Fruit fly (Drosophila melanogaster) whole organism, embryonic: ENCODE results near the gene CG5910.

Source experiments
- Atf3 ChIP-seq: fragments of 200-800 bp; sonication (Bioruptor generic); optimal IDR thresholded peaks from 3 replicates; lab custom pipeline; 2016; ENCODE audit warnings: missing biosample characterization, missing genetic modification characterization
- B-H1 ChIP-seq: fragments of 200-800 bp; sonication (Bioruptor generic); IDR thresholded peaks from 3 replicates; pipeline ENCODE4 v1.3.6; 2022; ENCODE audit warnings: missing biosample characterization, missing genetic modification characterization
- BEAF-32 ChIP-seq: fragments of 200-800 bp; sonication (Bioruptor generic); optimal IDR thresholded peaks from 3 replicates; lab custom pipeline; 2017; ENCODE audit warnings: missing biosample characterization, missing genetic modification characterization, mild to moderate bottlenecking, moderate library complexity, missing genetic modification reagents
- CG12155 ChIP-seq: fragments of 200-800 bp; sonication (Bioruptor generic); optimal IDR thresholded peaks from 3 replicates; lab custom pipeline; 2016; ENCODE audit warnings: missing biosample characterization, missing genetic modification characterization
- CG14965 ChIP-seq: fragments of 200-800 bp; sonication (Bioruptor generic); optimal IDR thresholded peaks from 2 replicates; lab custom pipeline; 2016; ENCODE audit warnings: missing biosample characterization, missing genetic modification characterization, borderline replicate concordance
- CG15479 ChIP-seq: fragments of 200-800 bp; sonication (Bioruptor generic); optimal IDR thresholded peaks from 3 replicates; lab custom pipeline; 2019; ENCODE audit warnings: missing biosample characterization, mild to moderate bottlenecking, missing genetic modification characterization, moderate library complexity
- CG1603 ChIP-seq: fragments of 200-800 bp; sonication (Bioruptor generic); optimal IDR thresholded peaks from 2 replicates; lab custom pipeline; 2019; ENCODE audit warnings: missing biosample characterization, mild to moderate bottlenecking, missing genetic modification characterization, moderate library complexity
- CG16863 ChIP-seq: fragments of 200-800 bp; sonication (Bioruptor generic); optimal IDR thresholded peaks from 3 replicates; lab custom pipeline; 2016; ENCODE audit warnings: missing biosample characterization, missing genetic modification characterization
- CG17361 ChIP-seq: fragments of 200-800 bp; sonication (Bioruptor generic); IDR thresholded peaks from 3 replicates; pipeline ENCODE4 v1.3.6; 2022; ENCODE audit warnings: missing biosample characterization, missing genetic modification characterization
- CG18619 ChIP-seq: fragments of 200-800 bp; sonication (Bioruptor generic); optimal IDR thresholded peaks from 3 replicates; lab custom pipeline; 2017; ENCODE audit warnings: missing biosample characterization, mild to moderate bottlenecking, missing genetic modification characterization
- CG3163 ChIP-seq: fragments of 200-800 bp; sonication (Bioruptor generic); optimal IDR thresholded peaks from 3 replicates; lab custom pipeline; 2016; ENCODE audit warnings: missing biosample characterization, missing genetic modification characterization
- CG33557 ChIP-seq: fragments of 200-800 bp; sonication (Bioruptor generic); optimal IDR thresholded peaks from 2 replicates; lab custom pipeline; 2019; ENCODE audit warnings: missing biosample characterization, mild to moderate bottlenecking, missing genetic modification characterization, moderate library complexity
- CG34422 ChIP-seq: fragments of 200-800 bp; sonication (Bioruptor generic); IDR thresholded peaks from 3 replicates; pipeline ENCODE4 v1.3.6; 2022; ENCODE audit warnings: missing biosample characterization, missing genetic modification characterization
- CG43689 ChIP-seq: fragments of 200-800 bp; sonication (Bioruptor generic); IDR thresholded peaks from 2 replicates; pipeline ENCODE4 v1.3.6; 2022; ENCODE audit warnings: missing biosample characterization, missing genetic modification characterization
- CG6689 ChIP-seq: fragments of 200-800 bp; sonication (Bioruptor generic); IDR thresholded peaks from 2 replicates; pipeline ENCODE4 v1.3.6; 2022; ENCODE audit warnings: missing biosample characterization, missing genetic modification characterization
- CG8478 ChIP-seq: fragments of >200 bp; optimal IDR thresholded peaks from 2 replicates; lab custom pipeline; 2018
- CG9797 ChIP-seq: fragments of 200-800 bp; sonication (Bioruptor generic); optimal IDR thresholded peaks from 3 replicates; lab custom pipeline; 2018; ENCODE audit warnings: missing biosample characterization, mild to moderate bottlenecking, missing genetic modification characterization
- CkIIα-i1 ChIP-seq: fragments of 200-800 bp; sonication (Bioruptor generic); IDR thresholded peaks from 2 replicates; pipeline ENCODE4 v1.3.6; 2022; ENCODE audit warnings: missing biosample characterization, missing genetic modification characterization
- D ChIP-seq, 2 experiments: fragments of 200-800 bp in 1 of 2; fragments of >200 bp in 1 of 2; sonication (Bioruptor generic) in 1 of 2; optimal IDR thresholded peaks; 2 replicates in 1 of 2; 3 replicates in 1 of 2; lab custom pipeline; 2017; ENCODE audit warnings: mild to moderate bottlenecking in 1 of 2, missing biosample characterization in 1 of 2, missing genetic modification characterization in 1 of 2, missing genetic modification reagents in 1 of 2
- Dad ChIP-seq: fragments of 200-800 bp; sonication (Bioruptor generic); optimal IDR thresholded peaks from 3 replicates; lab custom pipeline; 2016; ENCODE audit warnings: missing biosample characterization, missing genetic modification characterization
- Drgx ChIP-seq: fragments of 200-800 bp; sonication (Bioruptor generic); IDR thresholded peaks from 2 replicates; pipeline ENCODE4 v1.3.6; 2022; ENCODE audit warnings: missing biosample characterization, missing genetic modification characterization
- E2f2 ChIP-seq: fragments of 200-800 bp; sonication (Bioruptor generic); IDR thresholded peaks from 2 replicates; pipeline ENCODE4 v1.3.6; 2022; ENCODE audit warnings: missing biosample characterization, missing genetic modification characterization
- Gug ChIP-seq: fragments of 200-800 bp; sonication (Bioruptor generic); IDR thresholded peaks from 4 replicates; pipeline ENCODE4 v1.3.6; 2022; ENCODE audit warnings: missing biosample characterization, missing genetic modification characterization
- H15 ChIP-seq: fragments of 200-800 bp; sonication (Bioruptor generic); IDR thresholded peaks from 3 replicates; pipeline ENCODE4 v1.3.6; 2022; ENCODE audit warnings: missing biosample characterization, missing genetic modification characterization
- HHEX ChIP-seq: fragments of 200-800 bp; sonication (Bioruptor generic); optimal IDR thresholded peaks from 3 replicates; lab custom pipeline; 2017; ENCODE audit warnings: missing biosample characterization, mild to moderate bottlenecking, missing genetic modification characterization, missing genetic modification reagents
- Hey ChIP-seq: fragments of 200-800 bp; sonication (Bioruptor generic); optimal IDR thresholded peaks from 3 replicates; lab custom pipeline; 2018; ENCODE audit warnings: missing biosample characterization, mild to moderate bottlenecking, missing genetic modification characterization
- Hr78 ChIP-seq, 2 experiments: fragments of 200-800 bp in 1 of 2; fragments of >200 bp in 1 of 2; sonication (Bioruptor generic) in 1 of 2; optimal IDR thresholded peaks; 2 replicates each; lab custom pipeline; 2017 to 2019; ENCODE audit warnings: missing biosample characterization in 2 of 2, missing genetic modification characterization in 2 of 2, mild to moderate bottlenecking in 1 of 2, moderate library complexity in 1 of 2
- Myb ChIP-seq: fragments of 200-800 bp; sonication (Bioruptor generic); optimal IDR thresholded peaks from 2 replicates; lab custom pipeline; 2016; ENCODE audit warnings: missing biosample characterization, missing genetic modification characterization
- NC2α ChIP-seq: fragments of 200-800 bp; sonication (Bioruptor generic); optimal IDR thresholded peaks from 2 replicates; lab custom pipeline; 2016; ENCODE audit warnings: missing biosample characterization, missing genetic modification characterization
- NfI ChIP-seq: fragments of 200-800 bp; sonication (Bioruptor generic); optimal IDR thresholded peaks from 3 replicates; lab custom pipeline; 2018; ENCODE audit warnings: missing biosample characterization, mild to moderate bottlenecking, missing genetic modification characterization, moderate library complexity
- Rfx ChIP-seq: fragments of 200-800 bp; sonication (Bioruptor generic); IDR thresholded peaks from 2 replicates; pipeline ENCODE4 v1.3.6; 2022; ENCODE audit warnings: missing biosample characterization, missing genetic modification characterization
- ac ChIP-seq: fragments of 200-800 bp; sonication (Bioruptor generic); optimal IDR thresholded peaks from 3 replicates; lab custom pipeline; 2017; ENCODE audit warnings: missing biosample characterization, mild to moderate bottlenecking, missing genetic modification characterization
- aop ChIP-seq: fragments of 200-800 bp; sonication (Bioruptor generic); IDR thresholded peaks from 2 replicates; pipeline ENCODE4 v1.3.6; 2022; ENCODE audit warnings: missing biosample characterization, missing genetic modification characterization
- caup ChIP-seq: fragments of 200-800 bp; sonication (Bioruptor generic); optimal IDR thresholded peaks from 3 replicates; lab custom pipeline; 2017; ENCODE audit warnings: missing biosample characterization, mild to moderate bottlenecking, missing genetic modification characterization, moderate library complexity; ENCODE audit not compliant: severe bottlenecking
- da ChIP-seq: fragments of 200-800 bp; sonication (Bioruptor generic); optimal IDR thresholded peaks from 2 replicates; lab custom pipeline; 2016; ENCODE audit warnings: missing biosample characterization, missing genetic modification characterization
- dm ChIP-seq: fragments of 200-800 bp; sonication (Bioruptor generic); optimal IDR thresholded peaks from 3 replicates; lab custom pipeline; 2016; ENCODE audit warnings: missing biosample characterization, missing genetic modification characterization
- dmrt99B ChIP-seq: fragments of 200-800 bp; sonication (Bioruptor generic); optimal IDR thresholded peaks from 2 replicates; lab custom pipeline; 2018; ENCODE audit warnings: missing biosample characterization, mild to moderate bottlenecking, missing genetic modification characterization, moderate library complexity
- eve ChIP-seq, 2 experiments: fragments of >200 bp; optimal IDR thresholded peaks; 2 replicates each; lab custom pipeline; 2017; ENCODE audit warnings: missing biosample characterization in 2 of 2, missing genetic modification characterization in 2 of 2
- eyg ChIP-seq: fragments of 200-800 bp; sonication (Bioruptor generic); optimal IDR thresholded peaks from 3 replicates; lab custom pipeline; 2016; ENCODE audit warnings: missing biosample characterization, missing genetic modification characterization
- h ChIP-seq: fragments of >200 bp; optimal IDR thresholded peaks from 2 replicates; lab custom pipeline; 2017
- pb ChIP-seq: fragments of 200-800 bp; sonication (Bioruptor generic); optimal IDR thresholded peaks from 3 replicates; lab custom pipeline; 2016; ENCODE audit warnings: missing biosample characterization, missing genetic modification characterization
- pnt ChIP-seq: fragments of 200-800 bp; sonication (Bioruptor generic); optimal IDR thresholded peaks from 3 replicates; lab custom pipeline; 2016; ENCODE audit warnings: missing biosample characterization, missing genetic modification characterization
- pum ChIP-seq: fragments of 200-800 bp; sonication (Bioruptor generic); optimal IDR thresholded peaks from 2 replicates; lab custom pipeline; 2016; ENCODE audit warnings: missing biosample characterization, missing genetic modification characterization
- pzg ChIP-seq: fragments of 200-800 bp; sonication (Bioruptor generic); optimal IDR thresholded peaks from 3 replicates; lab custom pipeline; 2018; ENCODE audit warnings: missing biosample characterization, mild to moderate bottlenecking, missing genetic modification characterization, moderate library complexity
- ranshi ChIP-seq: fragments of 200-800 bp; sonication (Bioruptor generic); IDR thresholded peaks from 2 replicates; pipeline ENCODE4 v1.3.6; 2022; ENCODE audit warnings: missing biosample characterization, missing genetic modification characterization
- ro ChIP-seq: fragments of 200-800 bp; sonication (Bioruptor generic); IDR thresholded peaks from 2 replicates; pipeline ENCODE4 v1.3.6; 2022; ENCODE audit warnings: missing biosample characterization, missing genetic modification characterization
- sima ChIP-seq: fragments of 200-800 bp; sonication (Bioruptor generic); optimal IDR thresholded peaks from 2 replicates; lab custom pipeline; 2016; ENCODE audit warnings: missing biosample characterization, missing genetic modification characterization
- slou ChIP-seq: fragments of 200-800 bp; sonication (Bioruptor generic); optimal IDR thresholded peaks from 3 replicates; lab custom pipeline; 2016; ENCODE audit warnings: missing biosample characterization, missing genetic modification characterization
- sna ChIP-seq: fragments of 200-800 bp; sonication (Bioruptor generic); IDR thresholded peaks from 2 replicates; pipeline ENCODE4 v1.3.6; 2022; ENCODE audit warnings: missing biosample characterization, missing genetic modification characterization; ENCODE audit not compliant: partially characterized antibody
- tup ChIP-seq: fragments of 200-800 bp; sonication (Bioruptor generic); optimal IDR thresholded peaks from 2 replicates; lab custom pipeline; 2016; ENCODE audit warnings: missing biosample characterization, mild to moderate bottlenecking, missing genetic modification characterization, moderate library complexity
- tx ChIP-seq: fragments of 200-800 bp; sonication (Bioruptor generic); optimal IDR thresholded peaks from 2 replicates; lab custom pipeline; 2016; ENCODE audit warnings: missing biosample characterization, missing genetic modification characterization

Gene CG5910

dm6 chr3L:20470991-20471498 lies 28.8 kb downstream of the CG5910 start (continued):
- TF ChIP-seq pum (GFP tag; lab: Kevin White, UChicago): no peak
- peak; percentile 67 for TF ChIP-seq CG1603 (tag; lab: Kevin White, UChicago)
- no peak for TF ChIP-seq Hey
- peak; percentile 74 for TF ChIP-seq dmrt99B
- no peak for TF ChIP-seq CG33557
- TF ChIP-seq caup (GFP tag; lab: Kevin White, UChicago): peak; percentile 18
- peak; percentile 49; the same call in 1 of the 2 replicates for TF ChIP-seq Rfx (GFP tag; lab: Robert Waterston, UW)
- TF ChIP-seq sima (GFP tag; lab: Kevin White, UChicago): no peak
- TF ChIP-seq Myb (GFP tag; lab: Kevin White, UChicago): no peak
- peak; percentile 39; the same call in 1 of the 2 replicates for TF ChIP-seq E2f2 (GFP tag; lab: Robert Waterston, UW)
- TF ChIP-seq ro (GFP tag; lab: Robert Waterston, UW): no peak
- no peak for TF ChIP-seq dm (GFP tag; lab: Kevin White, UChicago)
- TF ChIP-seq CG15479 (GFP tag; lab: Kevin White, UChicago): no peak
- TF ChIP-seq H15 (GFP tag; lab: Robert Waterston, UW): no peak
- no peak for TF ChIP-seq tup (GFP tag; lab: Kevin White, UChicago)
- peak in 1 of 2 experiments; percentile 54 for TF ChIP-seq eve (GFP tag; optimal IDR thresholded peaks at IDR 0.05; lab: Kevin White, UChicago)
- TF ChIP-seq pb (GFP tag; lab: Kevin White, UChicago): no peak
- peak; percentile 37; the same call in 1 of the 2 replicates for TF ChIP-seq CG43689 (GFP tag; lab: Robert Waterston, UW)
- TF ChIP-seq eyg (GFP tag; lab: Kevin White, UChicago): no peak
- TF ChIP-seq NC2α (GFP tag; lab: Kevin White, UChicago): no peak
- no peak for TF ChIP-seq Gug
- no peak for TF ChIP-seq aop (GFP tag; lab: Robert Waterston, UW)
- peak; percentile 72 for TF ChIP-seq Drgx (GFP tag; lab: Robert Waterston, UW)
- TF ChIP-seq D (optimal IDR thresholded peaks at IDR 0.05; lab: Kevin White, UChicago): no peak
- TF ChIP-seq D (GFP tag; optimal IDR thresholded peaks at IDR 0.05; lab: Kevin White, UChicago): peak; percentile 32
- no peak for TF ChIP-seq slou (GFP tag; lab: Kevin White, UChicago)
- TF ChIP-seq CkIIα-i1 (GFP tag; lab: Robert Waterston, UW): no peak
- no peak for TF ChIP-seq da (GFP tag; lab: Kevin White, UChicago)
- TF ChIP-seq NfI (GFP tag; lab: Kevin White, UChicago): peak; percentile 46
- no peak for TF ChIP-seq sna (GFP tag; lab: Robert Waterston, UW)
- no peak for TF ChIP-seq h (lab: Kevin White, UChicago)
- no peak for TF ChIP-seq CG9797 (GFP tag; lab: Kevin White, UChicago)
- TF ChIP-seq CG16863: no peak
- no peak for TF ChIP-seq CG18619 (GFP tag; lab: Kevin White, UChicago)
- no peak for TF ChIP-seq Hr78 (GFP tag; optimal IDR thresholded peaks at IDR 0.05; lab: Kevin White, UChicago)
- no peak for TF ChIP-seq CG14965
- TF ChIP-seq BEAF-32 (GFP tag; lab: Kevin White, UChicago): no peak
- TF ChIP-seq HHEX (GFP tag; lab: Kevin White, UChicago): peak; percentile 26
- TF ChIP-seq tx (GFP tag; lab: Kevin White, UChicago): no peak
- TF ChIP-seq ac (GFP tag; lab: Kevin White, UChicago): peak; percentile 30
- no peak for TF ChIP-seq Dad (GFP tag; lab: Kevin White, UChicago)
- no peak for TF ChIP-seq Atf3 (GFP tag; lab: Kevin White, UChicago)
- no peak for TF ChIP-seq CG8478
- TF ChIP-seq CG34422 (GFP tag; lab: Robert Waterston, UW): peak; percentile 63; the same call in 2 of the 3 replicates
- no peak for TF ChIP-seq CG12155 (GFP tag; lab: Kevin White, UChicago)
- TF ChIP-seq pzg: no peak
- no peak for TF ChIP-seq CG3163 (GFP tag; lab: Kevin White, UChicago)
- 0 out of 2 replicates have a peak, but pooled peaks have one; percentile 15 for TF ChIP-seq CG6689 (GFP tag; lab: Robert Waterston, UW)
- no peak for TF ChIP-seq CG17361 (GFP tag; lab: Robert Waterston, UW)
- peak; percentile 43; the same call in 1 of the 2 replicates for TF ChIP-seq ranshi (GFP tag; lab: Robert Waterston, UW)
- TF ChIP-seq pnt (GFP tag; lab: Kevin White, UChicago): no peak
- TF ChIP-seq B-H1 (GFP tag; lab: Robert Waterston, UW): no peak
